Worm (Caenorhabditis elegans): Measurements from ENCODE around the gene skr-15.
A peak's percentile ranks its signal among the peaks of the same experiment; 100 is the strongest.
"Not testable (repeated sequence)": the region's sequence is repeated elsewhere in the genome, so short reads cannot be mapped to it uniquely, and the experiment has no call there.

The skr-15 gene

DNA sequence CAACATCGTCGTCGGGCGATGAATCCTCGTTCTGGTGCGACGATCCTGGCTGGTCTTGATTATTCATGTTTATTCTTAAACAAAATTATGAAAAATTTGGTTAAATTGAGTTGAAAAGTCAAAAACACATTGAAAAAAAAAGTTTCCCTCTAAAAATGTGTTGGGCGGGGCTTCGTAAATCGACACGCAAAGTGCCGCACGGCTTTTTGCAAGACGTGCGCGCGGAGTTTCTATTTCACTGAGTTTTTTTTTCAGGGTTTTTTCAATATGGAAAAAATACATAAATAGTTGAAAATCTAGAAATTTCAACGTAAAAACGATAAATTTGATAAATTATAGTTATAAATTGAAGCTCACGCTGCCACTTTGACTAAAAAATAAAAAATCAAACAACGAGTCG lies 15.9 kb upstream of the skr-15 start, which contains the start of gene F54D10.5:
TSS of gene F54D10.5 (minus strand) at position 74 of the 400 bp plus-strand sequence.
- TF ChIP-seq F13C5.2 (tag; optimal IDR thresholded peaks at IDR 0.05) (peak; percentile 45), flt-1 (GFP tag; IDR thresholded peaks at IDR 0.05) (peak; percentile 14; the same call in 1 of the 2 replicates), tra-4 (tag; optimal IDR thresholded peaks at IDR 0.05) (no peak), hmg-4 (GFP tag; optimal IDR thresholded peaks at IDR 0.05) (no peak), scrt-1 (GFP tag; IDR thresholded peaks at IDR 0.05) (no peak), sea-1 (GFP tag; conservative IDR thresholded peaks at IDR 0.05) (no peak), pes-1 (GFP tag; IDR thresholded peaks at IDR 0.05) (peak; percentile 29; the same call in 1 of the 2 replicates), ets-7 (tag; optimal IDR thresholded peaks at IDR 0.05) (no peak), aly-1 (tag; optimal IDR thresholded peaks at IDR 0.05) (no peak), ceh-13 (GFP tag; optimal IDR thresholded peaks at IDR 0.05) (no peak)

DNA sequence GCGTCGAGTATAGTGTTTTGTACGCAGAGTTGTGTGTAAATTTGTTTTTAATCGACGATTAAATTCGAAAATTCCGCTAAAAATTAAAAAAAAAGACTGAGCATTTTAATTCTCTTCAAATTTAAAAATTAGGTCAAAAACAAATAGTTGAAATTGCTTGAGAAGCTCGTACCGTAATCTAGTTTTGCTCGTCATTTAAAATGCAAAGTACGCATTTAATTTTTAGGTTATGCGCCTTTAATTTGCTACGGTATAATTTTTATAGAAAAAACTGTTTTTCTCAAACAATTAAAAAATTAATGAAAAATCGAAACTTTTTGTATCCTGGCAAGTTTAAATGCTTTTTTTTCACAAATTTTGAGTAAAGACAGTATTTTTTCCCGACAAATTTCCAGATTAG lies 15.3 kb upstream of the skr-15 start:
- no peak for TF ChIP-seq tbx-11 (GFP tag; IDR thresholded peaks at IDR 0.05)
- TF ChIP-seq F13C5.2 (tag; optimal IDR thresholded peaks at IDR 0.05), result no peak
- no peak for TF ChIP-seq pes-1 (GFP tag; IDR thresholded peaks at IDR 0.05)
- TF ChIP-seq sea-1 (GFP tag; conservative IDR thresholded peaks at IDR 0.05), result no peak
- no peak for TF ChIP-seq ceh-36 (tag; optimal IDR thresholded peaks at IDR 0.05)
- TF ChIP-seq flt-1 (GFP tag; IDR thresholded peaks at IDR 0.05), result no peak
- TF ChIP-seq aly-1 (tag; optimal IDR thresholded peaks at IDR 0.05), result no peak

DNA sequence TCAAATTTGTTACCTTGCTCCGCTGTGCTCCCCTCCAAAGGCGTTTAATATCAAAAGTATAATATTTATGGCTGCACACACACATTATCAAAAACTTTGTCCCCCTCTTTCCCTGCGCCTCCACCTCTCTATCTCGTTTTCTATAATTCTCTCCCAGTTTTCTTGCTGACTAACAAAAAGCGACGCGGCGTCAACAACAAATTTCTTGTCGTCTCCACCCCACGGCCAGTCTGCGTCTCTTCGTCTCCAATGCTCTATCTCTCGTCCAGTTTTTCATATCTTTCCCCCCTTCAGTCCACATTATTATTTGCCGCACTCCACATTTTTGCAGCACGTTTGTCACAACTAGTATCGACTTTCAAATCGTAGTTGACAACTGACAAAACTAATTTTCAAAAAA lies 13.4 kb upstream of the skr-15 start:
- TF ChIP-seq ceh-13 (GFP tag; optimal IDR thresholded peaks at IDR 0.05), result no peak
- no peak for TF ChIP-seq B0310.2 (tag; optimal IDR thresholded peaks at IDR 0.05)
- TF ChIP-seq tbx-37 (GFP tag; conservative IDR thresholded peaks at IDR 0.05), result no peak

DNA sequence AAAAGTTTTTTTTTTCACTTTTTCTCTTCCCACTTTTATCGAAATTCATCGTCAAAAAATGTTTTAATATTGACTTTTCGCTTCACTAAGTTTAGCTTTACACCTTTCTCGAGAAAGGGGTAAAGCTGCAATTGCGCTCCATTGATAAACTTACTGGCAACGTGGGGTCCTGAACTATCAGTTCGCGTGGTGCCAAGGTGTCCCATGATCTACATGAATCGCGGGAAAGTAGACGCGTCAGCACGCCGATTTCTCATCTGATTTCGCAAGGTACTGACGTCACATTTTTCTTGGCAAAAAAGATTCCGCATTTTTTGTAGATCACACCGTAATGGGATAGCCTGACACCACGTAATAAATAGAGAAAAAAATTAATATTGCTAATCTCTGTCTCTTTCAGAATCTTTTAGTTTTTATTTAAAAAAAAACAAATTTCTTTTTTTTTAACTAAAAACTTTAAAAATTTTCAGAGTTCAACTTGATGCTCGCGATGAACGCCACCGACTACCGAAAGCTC lies 12.1 kb upstream of the skr-15 start, which contains the start of gene lido-15:
TSS of gene lido-15 (plus strand) at position 467 of the 517 bp plus-strand sequence.
- TF ChIP-seq pes-1 (GFP tag; IDR thresholded peaks at IDR 0.05) (no peak), ama-1 (optimal IDR thresholded peaks at IDR 0.05) (no peak), aly-1 (tag; optimal IDR thresholded peaks at IDR 0.05) (no peak), ceh-36 (tag; optimal IDR thresholded peaks at IDR 0.05) (no peak)

DNA sequence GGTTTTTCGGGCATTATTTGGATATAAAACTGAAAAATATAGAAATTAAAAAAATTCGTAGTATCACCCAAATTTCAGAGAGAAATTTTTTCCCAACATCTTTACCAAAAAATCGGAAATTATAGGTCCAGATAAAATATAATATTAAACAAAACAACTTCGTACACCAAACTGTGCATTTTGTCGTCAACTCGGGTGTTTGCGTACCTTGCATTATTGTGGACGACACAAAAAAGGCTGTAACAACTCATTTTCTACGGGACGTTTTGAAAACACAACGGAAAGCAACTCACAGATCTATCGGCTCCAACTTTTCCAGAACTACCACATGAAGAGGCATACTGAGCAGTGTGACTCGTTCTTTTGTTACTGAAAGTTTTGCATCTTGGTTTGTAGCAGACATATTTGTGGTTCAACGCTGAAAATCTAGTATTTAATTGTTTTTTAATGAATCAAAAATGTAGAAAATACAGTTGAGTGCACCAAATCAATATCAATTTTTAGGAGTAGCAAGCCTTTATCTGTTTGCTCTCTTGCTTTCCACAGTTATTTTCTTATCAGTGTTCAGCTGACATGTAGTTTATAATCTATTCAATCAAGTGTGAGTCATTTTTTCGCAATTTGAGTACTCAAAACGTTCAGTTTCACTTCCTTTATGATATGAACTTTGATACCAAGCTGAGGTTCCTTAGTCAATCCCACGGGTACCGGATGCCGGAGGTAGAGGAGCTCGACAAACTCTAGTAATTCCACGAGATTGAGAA lies 8.3 kb upstream of the skr-15 start:
- TF ChIP-seq aly-1 (tag; optimal IDR thresholded peaks at IDR 0.05) (no peak), ets-7 (tag; optimal IDR thresholded peaks at IDR 0.05) (no peak), flt-1 (GFP tag; IDR thresholded peaks at IDR 0.05) (no peak), pes-1 (GFP tag; IDR thresholded peaks at IDR 0.05) (no peak), hmbx-1 (tag; optimal IDR thresholded peaks at IDR 0.05) (no peak), F13C5.2 (tag; optimal IDR thresholded peaks at IDR 0.05) (no peak), tra-4 (tag; optimal IDR thresholded peaks at IDR 0.05) (no peak), hmg-4 (GFP tag; optimal IDR thresholded peaks at IDR 0.05) (no peak), sea-1 (GFP tag; conservative IDR thresholded peaks at IDR 0.05) (no peak), ama-1 (optimal IDR thresholded peaks at IDR 0.05) (no peak), tbx-37 (GFP tag; conservative IDR thresholded peaks at IDR 0.05) (no peak), ceh-13 (GFP tag; optimal IDR thresholded peaks at IDR 0.05) (no peak), scrt-1 (GFP tag; IDR thresholded peaks at IDR 0.05) (no peak), ceh-36 (tag; optimal IDR thresholded peaks at IDR 0.05) (no peak), tbx-11 (GFP tag; IDR thresholded peaks at IDR 0.05) (no peak), hnd-1 (tag; optimal IDR thresholded peaks at IDR 0.05) (no peak), B0310.2 (tag; optimal IDR thresholded peaks at IDR 0.05) (no peak)

DNA sequence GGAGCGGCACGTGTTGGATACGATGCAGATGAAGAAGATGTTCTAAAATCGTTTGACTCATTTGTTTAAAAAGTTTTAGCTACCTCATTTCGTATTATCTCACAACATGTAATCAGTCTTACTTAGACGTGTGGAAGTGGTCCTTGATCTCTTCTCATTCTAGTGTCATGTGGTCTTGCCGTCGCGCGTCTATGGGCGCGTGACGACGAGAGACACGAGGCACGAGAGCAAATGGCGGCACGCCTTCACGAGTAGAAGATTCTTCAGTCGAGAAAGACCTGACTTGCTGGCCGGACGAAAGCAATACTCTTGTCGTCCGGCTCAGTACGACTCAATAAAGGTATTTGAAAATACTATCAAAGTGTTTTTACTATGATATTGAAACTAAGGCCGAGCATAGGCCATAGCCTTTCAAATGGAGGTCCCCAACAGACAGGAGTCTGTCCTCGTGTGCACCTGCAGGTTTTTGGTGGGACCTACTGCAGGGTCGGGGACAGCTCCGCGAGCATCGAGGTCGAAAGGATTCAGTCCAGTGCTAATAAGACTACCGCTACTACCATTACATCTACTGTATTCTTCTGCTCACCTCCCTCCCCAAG lies 7.6 kb upstream of the skr-15 start, which contains the start of gene fbxa-24:
TSS of gene fbxa-24 (plus strand) at position 276 of the 599 bp plus-strand sequence.
- not testable (repeated sequence) for TF ChIP-seq flt-1 (GFP tag; IDR thresholded peaks at IDR 0.05); hmbx-1 (tag; optimal IDR thresholded peaks at IDR 0.05); hmg-4 (GFP tag; optimal IDR thresholded peaks at IDR 0.05)

DNA sequence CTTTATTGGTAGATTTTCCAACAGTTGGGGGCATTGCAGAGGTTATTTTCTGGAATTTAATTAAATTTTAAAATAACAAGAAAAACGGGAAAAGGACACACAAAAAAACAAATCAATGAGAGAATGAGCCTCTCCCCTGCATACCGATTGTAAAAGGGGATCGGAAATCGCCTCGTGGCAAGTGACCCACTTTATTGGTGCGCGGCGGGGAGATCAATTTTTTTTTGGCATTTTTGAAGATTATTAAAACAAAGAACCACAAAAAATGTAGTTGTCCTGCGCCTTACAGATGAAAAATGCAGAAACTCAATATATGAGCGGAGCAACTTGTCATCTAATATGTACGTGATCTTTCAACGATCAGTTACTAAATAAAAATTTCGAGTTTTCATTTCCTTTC lies 2.7 kb upstream of the skr-15 start, which contains the start of gene F54D10.7:
TSS of gene F54D10.7 (minus strand) at position 49 of the 400 bp plus-strand sequence.
- no peak for TF ChIP-seq hnd-1 (tag; optimal IDR thresholded peaks at IDR 0.05)
- no peak for TF ChIP-seq F13C5.2 (tag; optimal IDR thresholded peaks at IDR 0.05)
- no peak for TF ChIP-seq tbx-37 (GFP tag; conservative IDR thresholded peaks at IDR 0.05)
- TF ChIP-seq hmbx-1 (tag; optimal IDR thresholded peaks at IDR 0.05), result no peak
- no peak for TF ChIP-seq ets-7 (tag; optimal IDR thresholded peaks at IDR 0.05)
- no peak for TF ChIP-seq aly-1 (tag; optimal IDR thresholded peaks at IDR 0.05)

DNA sequence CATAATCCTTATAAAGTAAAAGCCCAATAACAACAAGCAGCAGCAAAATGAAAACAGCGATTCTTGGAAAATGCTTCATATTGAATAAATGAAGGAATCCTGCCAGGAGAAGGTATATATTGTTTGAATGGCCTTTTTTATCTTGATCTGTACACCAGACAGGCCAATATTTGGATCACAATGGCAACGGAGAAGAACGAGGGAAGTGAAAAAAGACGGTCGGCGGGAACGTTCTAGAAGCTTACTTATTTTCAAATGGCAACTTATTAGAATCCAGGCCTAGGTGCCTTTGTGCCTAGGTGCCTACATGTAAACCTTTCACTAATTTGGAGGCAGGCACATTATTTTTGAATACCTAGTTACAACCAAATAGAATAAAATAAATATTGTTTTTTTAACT lies 3.8 kb downstream of the skr-15 start, which contains the start of gene F54D10.8:
TSS of gene F54D10.8 (minus strand) at position 101 of the 400 bp plus-strand sequence.
- no peak for TF ChIP-seq ceh-13 (GFP tag; optimal IDR thresholded peaks at IDR 0.05)
- TF ChIP-seq tbx-37 (GFP tag; conservative IDR thresholded peaks at IDR 0.05), result no peak
- TF ChIP-seq ets-7 (tag; optimal IDR thresholded peaks at IDR 0.05), result no peak
- TF ChIP-seq B0310.2 (tag; optimal IDR thresholded peaks at IDR 0.05), result no peak
- no peak for TF ChIP-seq ceh-36 (tag; optimal IDR thresholded peaks at IDR 0.05)
- TF ChIP-seq hnd-1 (tag; optimal IDR thresholded peaks at IDR 0.05), result no peak
- no peak for TF ChIP-seq ama-1 (optimal IDR thresholded peaks at IDR 0.05)
- no peak for TF ChIP-seq sea-1 (GFP tag; conservative IDR thresholded peaks at IDR 0.05)
- TF ChIP-seq aly-1 (tag; optimal IDR thresholded peaks at IDR 0.05), result no peak
- no peak for TF ChIP-seq hmbx-1 (tag; optimal IDR thresholded peaks at IDR 0.05)
- TF ChIP-seq scrt-1 (GFP tag; IDR thresholded peaks at IDR 0.05), result no peak
- TF ChIP-seq tbx-11 (GFP tag; IDR thresholded peaks at IDR 0.05), result no peak
- no peak for TF ChIP-seq tra-4 (tag; optimal IDR thresholded peaks at IDR 0.05)
- no peak for TF ChIP-seq hmg-4 (GFP tag; optimal IDR thresholded peaks at IDR 0.05)
- TF ChIP-seq pes-1 (GFP tag; IDR thresholded peaks at IDR 0.05), result no peak
- no peak for TF ChIP-seq flt-1 (GFP tag; IDR thresholded peaks at IDR 0.05)

All from whole organism, early embryonic.